Worm (Caenorhabditis elegans) whole organism, L3 larva: ENCODE results near the gene ZK1193.2.

Source experiments
- ama-1 ChIP-seq: fragments of 150-350 bp; optimal IDR thresholded peaks from 2 replicates; lab custom pipeline; 2018
- egl-27 ChIP-seq: sonication (generic microtip); optimal IDR thresholded peaks from 4 replicates; lab custom pipeline; 2017; ENCODE audit warnings: missing biosample characterization, missing genetic modification reagents, missing genetic modification characterization
- egl-5 ChIP-seq: fragments of 150-350 bp; optimal IDR thresholded peaks from 2 replicates; lab custom pipeline; 2017; ENCODE audit warnings: missing biosample characterization, missing genetic modification reagents, missing genetic modification characterization, inconsistent platforms
- elt-3 ChIP-seq, 3 experiments: fragments of 150-350 bp in 1 of 3; sonication (generic microtip) in 2 of 3; optimal IDR thresholded peaks; 2 replicates in 2 of 3; 4 replicates in 1 of 3; lab custom pipeline; 2014 to 2017; ENCODE audit warnings: missing biosample characterization in 3 of 3, missing genetic modification characterization in 3 of 3
- nhr-28 ChIP-seq: fragments of 150-350 bp; optimal IDR thresholded peaks from 2 replicates; lab custom pipeline; 2014; ENCODE audit warnings: missing biosample characterization, missing genetic modification characterization
- nhr-77 ChIP-seq: fragments of 150-350 bp; optimal IDR thresholded peaks from 2 replicates; lab custom pipeline; 2014; ENCODE audit warnings: missing biosample characterization, missing genetic modification characterization
- pqm-1 ChIP-seq: fragments of 150-350 bp; optimal IDR thresholded peaks from 2 replicates; lab custom pipeline; 2017; ENCODE audit warnings: missing biosample characterization, missing genetic modification characterization, inconsistent platforms

- TF ChIP-seq egl-5 (tag; lab: Kevin White, UChicago) (no peak), nhr-28 (no peak), egl-27 (tag; lab: Kevin White, UChicago) (no peak), ama-1 (lab: Kevin White, UChicago) (peak; percentile 48), pqm-1 (tag; lab: Kevin White, UChicago) (no peak), elt-3 (tag; optimal IDR thresholded peaks at IDR 0.05; lab: Kevin White, UChicago) (no peak), nhr-77 (no peak)
Measured at ce11 chrX:433029-433693, 7.7 kb upstream of the ZK1193.2 start.
